Fruit fly (Drosophila melanogaster) whole organism, wandering third instar larva: ENCODE results near the gene CG34148.

Source experiments
- Dfd ChIP-seq: fragments of >200 bp; optimal IDR thresholded peaks from 2 replicates; lab custom pipeline; 2017; ENCODE audit warnings: missing biosample characterization, missing genetic modification characterization
- Hnf4 ChIP-seq: fragments of 200-800 bp; sonication (Bioruptor generic); optimal IDR thresholded peaks from 2 replicates; lab custom pipeline; 2016; ENCODE audit warnings: missing biosample characterization, mild to moderate bottlenecking, missing genetic modification characterization
- Hr78 ChIP-seq: fragments of >200 bp; optimal IDR thresholded peaks from 2 replicates; lab custom pipeline; 2017; ENCODE audit warnings: missing biosample characterization, missing genetic modification characterization
- N ChIP-seq: fragments of >200 bp; optimal IDR thresholded peaks from 2 replicates; lab custom pipeline; 2018; ENCODE audit warnings: missing biosample characterization, missing external identifiers, missing genetic modification characterization
- Sp1 ChIP-seq: fragments of 200-800 bp; sonication (Bioruptor generic); optimal IDR thresholded peaks from 3 replicates; lab custom pipeline; 2019; ENCODE audit warnings: missing biosample characterization, mild to moderate bottlenecking, missing genetic modification characterization, moderate library complexity
- fru ChIP-seq: fragments of 200-800 bp; sonication (Bioruptor generic); optimal IDR thresholded peaks from 3 replicates; lab custom pipeline; 2016; ENCODE audit warnings: missing biosample characterization, mild to moderate bottlenecking, missing genetic modification characterization
- h ChIP-seq: fragments of 200-800 bp; sonication (Bioruptor generic); optimal IDR thresholded peaks from 3 replicates; lab custom pipeline; 2016; ENCODE audit warnings: missing biosample characterization, mild to moderate bottlenecking, missing genetic modification characterization
- pan ChIP-seq: fragments of >200 bp; optimal IDR thresholded peaks from 2 replicates; lab custom pipeline; 2017
- psq ChIP-seq: fragments of 200-800 bp; sonication (Bioruptor generic); optimal IDR thresholded peaks from 3 replicates; lab custom pipeline; 2017; ENCODE audit warnings: missing biosample characterization, mild to moderate bottlenecking, missing genetic modification characterization, moderate library complexity
- usp ChIP-seq: fragments of >200 bp; optimal IDR thresholded peaks from 2 replicates; lab custom pipeline; 2017; ENCODE audit warnings: missing biosample characterization, missing genetic modification characterization

DNA sequence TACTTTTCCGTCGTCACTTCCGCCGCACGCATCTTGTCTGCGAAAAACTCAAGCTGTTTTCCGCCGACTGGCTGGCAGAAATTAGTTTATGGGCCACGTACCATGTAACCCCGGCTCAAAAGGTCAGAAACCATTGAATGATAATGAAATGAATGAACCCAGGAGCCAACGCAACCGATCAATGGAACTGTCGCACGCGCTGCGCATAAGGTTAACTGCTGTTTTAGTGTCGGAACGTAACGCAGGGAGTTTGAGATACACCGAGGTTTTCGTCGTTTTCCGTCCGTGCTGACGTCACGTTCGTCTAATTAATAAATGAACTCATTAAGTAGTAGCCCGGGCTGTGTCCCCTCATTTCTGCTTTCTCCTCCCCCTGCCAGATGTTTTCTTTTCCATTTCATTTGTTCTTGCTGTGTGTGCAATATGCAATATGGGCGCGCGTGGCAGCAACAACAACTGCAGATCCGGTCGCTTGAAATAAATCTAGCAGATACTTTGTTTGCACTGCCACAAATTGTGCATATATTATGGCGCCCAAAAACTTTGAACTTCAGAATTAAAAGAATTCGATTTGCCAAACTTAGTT, 20.1 kb downstream of the CG34148 start:
- TF ChIP-seq N (GFP tag; lab: Kevin White, UChicago), result no peak
- no peak for TF ChIP-seq h (GFP tag; lab: Kevin White, UChicago)
- TF ChIP-seq fru (GFP tag; lab: Kevin White, UChicago), result no peak
- no peak for TF ChIP-seq usp
- TF ChIP-seq pan, result no peak
- no peak for TF ChIP-seq Hr78 (GFP tag; lab: Kevin White, UChicago)
- TF ChIP-seq Sp1 (GFP tag; lab: Kevin White, UChicago), result no peak
- TF ChIP-seq Dfd (GFP tag; lab: Kevin White, UChicago), result no peak
- no peak for TF ChIP-seq psq (GFP tag; lab: Kevin White, UChicago)
- TF ChIP-seq Hnf4, result no peak
